Worm (Caenorhabditis elegans) whole organism, midembryonic: ENCODE measurements around the gene gtbp-1.
A peak's percentile ranks its signal among the peaks of the same experiment; 100 is the strongest.

Experiments used
- T22C8.4 ChIP-seq: fragments of 200-800 bp; sonication (Bioruptor generic); IDR thresholded peaks from 2 replicates; pipeline ENCODE4 v1.3.6; 2022; ENCODE audit warnings: missing genetic modification characterization, missing compliant biosample characterization
- cog-1 ChIP-seq: sonication (generic microtip); optimal IDR thresholded peaks from 2 replicates; lab custom pipeline; 2016; ENCODE audit warnings: missing genetic modification characterization, missing compliant biosample characterization
- flt-1 ChIP-seq: fragments of 200-800 bp; sonication (Bioruptor generic); IDR thresholded peaks from 2 replicates; pipeline ENCODE4 v1.3.6; 2022; ENCODE audit warnings: missing genetic modification characterization, missing compliant biosample characterization
- klf-2 ChIP-seq: fragments of 200-800 bp; sonication (Bioruptor generic); conservative IDR thresholded peaks from 2 replicates; pipeline ENCODE4 v1.3.6; 2022; ENCODE audit warnings: missing genetic modification reagents, missing genetic modification characterization, missing compliant biosample characterization
- med-1 ChIP-seq: sonication (generic microtip); optimal IDR thresholded peaks from 2 replicates; lab custom pipeline; 2017; ENCODE audit warnings: missing genetic modification characterization, mild to moderate bottlenecking, missing compliant biosample characterization, antibody characterized with exemption, missing genetic modification reagents; ENCODE audit not compliant: insufficient read depth
- ref-1 ChIP-seq: fragments of 200-800 bp; sonication (Bioruptor generic); conservative IDR thresholded peaks from 2 replicates; pipeline ENCODE4 v1.3.6; 2022; ENCODE audit warnings: missing genetic modification reagents, missing genetic modification characterization, missing compliant biosample characterization
- tab-1 ChIP-seq: fragments of 200-800 bp; sonication (Bioruptor generic); IDR thresholded peaks from 2 replicates; pipeline ENCODE4 v1.3.6; 2022; ENCODE audit warnings: missing genetic modification characterization, missing compliant biosample characterization
- ztf-23 ChIP-seq: fragments of 200-800 bp; sonication (Bioruptor generic); IDR thresholded peaks from 2 replicates; pipeline ENCODE4 v1.3.6; 2022; ENCODE audit warnings: missing genetic modification reagents, missing genetic modification characterization, missing compliant biosample characterization
- ztf-29 ChIP-seq: fragments of 200-800 bp; sonication (Bioruptor generic); IDR thresholded peaks from 2 replicates; pipeline ENCODE4 v1.3.6; 2022; ENCODE audit warnings: missing genetic modification reagents, missing genetic modification characterization, missing compliant biosample characterization

gtbp-1 gene

ce11 chrIV:10112570-10112969, 16.2 kb downstream of the gtbp-1 start, which contains the start of gene nsph-3.2:
nsph-3.2 (plus strand) TSS chrIV:10112870.
- TF ChIP-seq ztf-23 (GFP tag; lab: Robert Waterston, UW) (no peak), klf-2 (GFP tag; lab: Robert Waterston, UW) (no peak), med-1 (no peak), ztf-29 (no peak), tab-1 (GFP tag; lab: Robert Waterston, UW) (no peak), cog-1 (tag; lab: Kevin White, UChicago) (no peak), ref-1 (GFP tag; lab: Robert Waterston, UW) (no peak), flt-1 (GFP tag; lab: Robert Waterston, UW) (no peak), T22C8.4 (GFP tag; lab: Robert Waterston, UW) (no peak)

ce11 chrIV:10111441-10111840, 17.3 kb downstream of the gtbp-1 start, which contains the start of gene spch-1:
spch-1 (minus strand) TSS chrIV:10111541.
- no peak for TF ChIP-seq ref-1 (GFP tag; lab: Robert Waterston, UW)
- no peak for TF ChIP-seq klf-2 (GFP tag; lab: Robert Waterston, UW)
- TF ChIP-seq ztf-23 (GFP tag; lab: Robert Waterston, UW) = no peak
- TF ChIP-seq cog-1 (tag; lab: Kevin White, UChicago) = no peak
- TF ChIP-seq tab-1 (GFP tag; lab: Robert Waterston, UW) = no peak
- TF ChIP-seq T22C8.4 (GFP tag; lab: Robert Waterston, UW) = no peak
- no peak for TF ChIP-seq flt-1 (GFP tag; lab: Robert Waterston, UW)
- TF ChIP-seq ztf-29 = no peak

- no peak for TF ChIP-seq ref-1 (GFP tag; lab: Robert Waterston, UW)
- no peak for TF ChIP-seq med-1
- TF ChIP-seq flt-1 (GFP tag; lab: Robert Waterston, UW) = no peak
- no peak for TF ChIP-seq T22C8.4 (GFP tag; lab: Robert Waterston, UW)
- TF ChIP-seq ztf-29 = no peak
- no peak for TF ChIP-seq ztf-23 (GFP tag; lab: Robert Waterston, UW)
- TF ChIP-seq cog-1 (tag; lab: Kevin White, UChicago) = no peak
- TF ChIP-seq klf-2 (GFP tag; lab: Robert Waterston, UW) = no peak
- TF ChIP-seq tab-1 (GFP tag; lab: Robert Waterston, UW) = no peak
These were observed 17.9 kb downstream of the gtbp-1 start for ce11 chrIV:10110870-10111269.

ce11 chrIV:10110417-10110816, 18.3 kb downstream of the gtbp-1 start, which contains the start of gene egl-38:
egl-38 (minus strand) TSS chrIV:10110517.
- no peak for TF ChIP-seq flt-1 (GFP tag; lab: Robert Waterston, UW)
- no peak for TF ChIP-seq ref-1 (GFP tag; lab: Robert Waterston, UW)
- TF ChIP-seq med-1 = no peak
- no peak for TF ChIP-seq ztf-23 (GFP tag; lab: Robert Waterston, UW)
- TF ChIP-seq ztf-29 = no peak
- TF ChIP-seq tab-1 (GFP tag; lab: Robert Waterston, UW) = no peak
- TF ChIP-seq T22C8.4 (GFP tag; lab: Robert Waterston, UW) = no peak
- no peak for TF ChIP-seq cog-1 (tag; lab: Kevin White, UChicago)
- TF ChIP-seq klf-2 (GFP tag; lab: Robert Waterston, UW) = no peak

ce11 chrIV:10096881-10097280, 31.9 kb downstream of the gtbp-1 start, which contains the start of gene dis-3:
dis-3 (plus strand) TSS chrIV:10097202.
- TF ChIP-seq tab-1 (GFP tag; lab: Robert Waterston, UW) (no peak), ztf-29 (no peak), klf-2 (GFP tag; lab: Robert Waterston, UW) (no peak), ztf-23 (GFP tag; lab: Robert Waterston, UW) (no peak), med-1 (no peak), ref-1 (GFP tag; lab: Robert Waterston, UW) (no peak), flt-1 (GFP tag; lab: Robert Waterston, UW) (no peak), T22C8.4 (GFP tag; lab: Robert Waterston, UW) (no peak), cog-1 (tag; lab: Kevin White, UChicago) (no peak)

- no peak for TF ChIP-seq cog-1 (tag; lab: Kevin White, UChicago)
- no peak for TF ChIP-seq T22C8.4 (GFP tag; lab: Robert Waterston, UW)
- TF ChIP-seq flt-1 (GFP tag; lab: Robert Waterston, UW) = no peak
- no peak for TF ChIP-seq tab-1 (GFP tag; lab: Robert Waterston, UW)
- no peak for TF ChIP-seq med-1
- no peak for TF ChIP-seq ztf-29
- no peak for TF ChIP-seq ref-1 (GFP tag; lab: Robert Waterston, UW)
- no peak for TF ChIP-seq klf-2 (GFP tag; lab: Robert Waterston, UW)
- TF ChIP-seq ztf-23 (GFP tag; lab: Robert Waterston, UW) = no peak
These were observed 33.6 kb downstream of the gtbp-1 start, which contains the start of the genes C04G2.5 and msp-36 for ce11 chrIV:10095171-10095570. C04G2.5 (minus strand) TSS chrIV:10095271. msp-36 (plus strand) TSS chrIV:10095433.

- TF ChIP-seq klf-2 (GFP tag; lab: Robert Waterston, UW) = no peak
These were observed 38.4 kb downstream of the gtbp-1 start, which contains the start of gene ttbk-5 for ce11 chrIV:10090358-10090757. ttbk-5 (plus strand) TSS chrIV:10090658.

ce11 chrIV:10089777-10090176, 39.0 kb downstream of the gtbp-1 start, which contains the start of gene ttr-39:
ttr-39 (minus strand) TSS chrIV:10089877.
- TF ChIP-seq ztf-23 (GFP tag; lab: Robert Waterston, UW) (no peak), ref-1 (GFP tag; lab: Robert Waterston, UW) (no peak), ztf-29 (no peak), med-1 (no peak), T22C8.4 (GFP tag; lab: Robert Waterston, UW) (no peak), flt-1 (GFP tag; lab: Robert Waterston, UW) (no peak), cog-1 (tag; lab: Kevin White, UChicago) (no peak), tab-1 (GFP tag; lab: Robert Waterston, UW) (no peak), klf-2 (GFP tag; lab: Robert Waterston, UW) (no peak)

ce11 chrIV:10085401-10086187, 43.2 kb downstream of the gtbp-1 start, which contains the start of the genes col-2 and ndc-80:
col-2 (minus strand) TSS chrIV:10085451.
ndc-80 (plus strand) TSS chrIV:10086137.
- TF ChIP-seq T22C8.4 (GFP tag; lab: Robert Waterston, UW) = no peak
- TF ChIP-seq flt-1 (GFP tag; lab: Robert Waterston, UW) = peak; percentile 61; the same call in 1 of the 2 replicates
